Worm (Caenorhabditis elegans): Measurements from ENCODE around the gene ZK994.6.

Gene ZK994.6

DNA sequence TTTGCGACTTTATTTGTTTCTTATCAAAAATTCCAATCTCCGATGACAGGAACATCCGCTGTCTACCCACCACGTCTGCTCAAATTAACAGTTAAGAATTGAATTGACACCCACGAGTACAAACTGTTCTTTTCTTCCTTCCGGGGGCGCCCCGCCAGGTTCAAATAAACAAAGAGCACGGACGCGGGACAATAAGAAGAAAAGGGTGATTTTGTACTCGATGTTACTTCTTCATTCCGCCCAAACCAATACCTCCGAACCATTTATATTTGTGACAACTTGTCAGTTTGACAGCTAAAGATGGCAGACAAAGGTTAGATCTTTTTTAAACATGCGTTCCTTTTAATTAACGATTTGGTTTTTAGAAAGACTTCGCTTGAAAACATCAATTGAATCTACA, 18.6 kb upstream of the ZK994.6 start, which contains the start of gene otpl-6:
TSS of gene otpl-6 (plus strand) at position 301 of the 400 bp plus-strand sequence.
- TF ChIP-seq cnd-1 (tag; optimal IDR thresholded peaks at IDR 0.05) (no peak), sptf-1 (tag; optimal IDR thresholded peaks at IDR 0.05) (no peak)

DNA sequence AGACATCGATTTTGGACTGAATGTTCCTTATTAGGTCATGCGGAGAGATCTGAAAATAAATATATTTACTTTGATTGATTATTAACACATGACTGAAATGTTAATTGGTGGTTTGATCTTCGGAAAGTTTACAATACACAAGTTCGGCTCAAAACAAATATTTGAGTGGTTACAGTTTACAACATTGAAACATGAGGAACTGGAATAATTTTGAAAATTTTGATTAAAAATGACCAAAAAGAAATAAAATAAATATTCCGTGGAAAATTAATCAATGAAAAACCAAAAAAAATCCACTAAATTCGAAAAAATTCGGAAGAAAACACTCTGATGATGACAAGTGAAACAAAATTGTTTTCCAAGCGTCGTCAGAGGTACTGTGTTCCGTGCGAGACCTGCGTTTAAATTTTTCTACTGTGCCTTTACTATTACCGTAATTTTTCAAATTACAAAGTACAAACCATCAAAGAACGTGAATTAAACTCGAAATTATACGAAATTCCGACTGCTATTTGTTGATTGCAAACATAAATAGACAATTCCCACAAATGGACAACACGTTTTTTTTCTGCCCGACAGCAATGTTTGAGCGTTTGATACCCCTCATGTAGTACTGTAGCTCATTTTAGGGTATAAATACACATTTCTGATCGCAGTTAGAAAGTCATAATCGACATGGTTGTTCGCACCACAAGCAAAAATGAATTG, 13.8 kb upstream of the ZK994.6 start, which contains the start of the genes F45F2.11 and otpl-7:
TSS of gene F45F2.11 (minus strand) at position 51 of the 708 bp plus-strand sequence.
TSS of gene otpl-7 (plus strand) at position 658 of the 708 bp plus-strand sequence.
- TF ChIP-seq nhr-28 (tag; optimal IDR thresholded peaks at IDR 0.05), result no peak

- TF ChIP-seq M03D4.4 (tag; optimal IDR thresholded peaks at IDR 0.05), result no peak
- no peak for TF ChIP-seq snpc-4 (tag; optimal IDR thresholded peaks at IDR 0.05)
- no peak for TF ChIP-seq mls-2 (tag; optimal IDR thresholded peaks at IDR 0.05)
- TF ChIP-seq blmp-1 (tag; optimal IDR thresholded peaks at IDR 0.05), result no peak
- no peak for TF ChIP-seq sptf-1 (tag; optimal IDR thresholded peaks at IDR 0.05)
These were observed 11.7 kb upstream of the ZK994.6 start, which contains the start of gene F45F2.10 for ce11 chrV:8518822-8519392. Gene F45F2.10, minus strand, starts transcription at chrV:8518872.

DNA sequence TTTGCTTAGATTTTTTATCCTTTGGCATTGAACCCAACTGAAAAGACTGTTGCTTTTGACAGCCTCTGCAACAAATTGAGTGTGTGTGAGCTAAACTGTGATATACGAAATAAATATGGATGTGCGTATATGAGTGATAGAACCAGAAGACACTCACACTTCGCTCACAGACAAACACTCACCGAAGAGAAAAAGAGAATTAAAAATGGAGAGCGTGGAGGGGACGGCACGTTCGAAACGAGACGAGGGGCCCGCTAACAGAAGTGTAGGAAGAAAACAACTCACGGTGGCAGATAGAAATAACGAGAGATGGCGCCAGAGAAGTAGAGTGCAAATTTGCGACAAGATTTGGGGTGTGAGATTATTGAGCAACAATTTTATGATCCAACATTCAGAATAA, 11.1 kb upstream of the ZK994.6 start:
- no peak for TF ChIP-seq lsy-2 (tag; optimal IDR thresholded peaks at IDR 0.05)
- no peak for TF ChIP-seq nhr-76 (tag; optimal IDR thresholded peaks at IDR 0.05)
- no peak for TF ChIP-seq drap-1 (GFP tag; optimal IDR thresholded peaks at IDR 0.05)
- no peak for TF ChIP-seq lin-13 (tag; optimal IDR thresholded peaks at IDR 0.05)
- TF ChIP-seq sem-2 (GFP tag; optimal IDR thresholded peaks at IDR 0.05), result no peak
- TF ChIP-seq ceh-83 (GFP tag; optimal IDR thresholded peaks at IDR 0.05), result no peak
- no peak for TF ChIP-seq sptf-1 (tag; optimal IDR thresholded peaks at IDR 0.05)
- TF ChIP-seq snpc-4 (tag; optimal IDR thresholded peaks at IDR 0.05), result no peak

DNA sequence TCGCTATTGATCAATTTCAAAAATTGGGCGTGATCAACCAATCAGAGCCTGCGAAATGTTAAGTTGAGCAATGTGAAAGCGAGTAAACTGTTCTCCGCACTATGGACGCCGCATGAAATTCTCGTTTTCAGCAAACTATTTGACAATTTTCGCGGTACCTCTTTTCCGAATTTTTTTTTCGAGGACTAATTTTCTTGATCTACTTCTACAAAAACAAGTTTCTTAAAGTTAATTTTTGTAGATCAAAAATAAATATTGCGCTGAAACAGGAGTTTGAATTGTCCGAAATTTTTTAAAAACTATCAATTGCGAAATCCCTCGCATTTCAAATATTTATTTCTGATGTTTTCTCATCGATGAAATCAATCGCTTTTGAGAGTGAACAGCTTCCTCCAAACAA, 10.5 kb upstream of the ZK994.6 start:
- TF ChIP-seq lin-13 (tag; optimal IDR thresholded peaks at IDR 0.05) (no peak), elt-3 (tag; optimal IDR thresholded peaks at IDR 0.05) (no peak), bed-3 (GFP tag; optimal IDR thresholded peaks at IDR 0.05) (no peak), nhr-2 (tag; optimal IDR thresholded peaks at IDR 0.05) (no peak), lsy-2 (tag; optimal IDR thresholded peaks at IDR 0.05) (no peak), ces-1 (GFP tag; optimal IDR thresholded peaks at IDR 0.05) (no peak), zip-8 (tag; optimal IDR thresholded peaks at IDR 0.05) (no peak), sem-2 (GFP tag; optimal IDR thresholded peaks at IDR 0.05) (no peak), unc-62 (GFP tag; optimal IDR thresholded peaks at IDR 0.05) (no peak), elt-1 (tag; optimal IDR thresholded peaks at IDR 0.05; ENCODE audit: borderline replicate concordance, insufficient read depth) (no peak), unc-39 (tag; optimal IDR thresholded peaks at IDR 0.05) (no peak), blmp-1 (tag; optimal IDR thresholded peaks at IDR 0.05) (no peak), flh-1 (GFP tag; optimal IDR thresholded peaks at IDR 0.05) (no peak), unc-120 (tag; optimal IDR thresholded peaks at IDR 0.05; ENCODE audit: poor library complexity, severe bottlenecking) (no peak), mab-5 (tag; optimal IDR thresholded peaks at IDR 0.05) (no peak), ceh-43 (GFP tag; optimal IDR thresholded peaks at IDR 0.05) (no peak), cnd-1 (tag; optimal IDR thresholded peaks at IDR 0.05) (no peak)

DNA sequence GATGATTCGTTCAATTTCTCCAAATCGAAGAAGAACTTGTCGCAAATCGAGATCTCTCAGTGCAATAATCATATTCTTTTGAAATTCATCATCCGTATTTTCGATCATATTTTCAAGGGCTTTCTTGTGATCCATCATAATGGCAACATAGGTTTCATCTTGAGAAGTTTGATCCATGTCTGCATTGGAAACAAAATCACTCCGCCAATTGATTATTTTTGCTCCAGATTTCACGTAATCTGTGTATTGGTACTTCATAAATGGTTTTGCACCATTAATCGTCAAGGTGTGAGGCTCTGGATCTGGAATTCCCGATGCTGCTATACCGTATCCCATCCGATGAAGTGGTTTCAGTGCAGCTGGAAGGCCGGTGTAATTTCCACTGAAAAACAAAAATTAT, 9.2 kb upstream of the ZK994.6 start:
- TF ChIP-seq nhr-12 (tag; optimal IDR thresholded peaks at IDR 0.05) (no peak), sem-2 (GFP tag; optimal IDR thresholded peaks at IDR 0.05) (no peak), unc-120 (tag; optimal IDR thresholded peaks at IDR 0.05; ENCODE audit: poor library complexity, severe bottlenecking) (no peak), nhr-28 (tag; optimal IDR thresholded peaks at IDR 0.05) (no peak), zip-8 (tag; optimal IDR thresholded peaks at IDR 0.05) (no peak), hlh-1 (tag; optimal IDR thresholded peaks at IDR 0.05) (no peak), bed-3 (GFP tag; optimal IDR thresholded peaks at IDR 0.05) (no peak), nhr-76 (tag; optimal IDR thresholded peaks at IDR 0.05) (no peak), ceh-43 (GFP tag; optimal IDR thresholded peaks at IDR 0.05) (no peak), elt-3 (tag; optimal IDR thresholded peaks at IDR 0.05) (no peak), ham-2 (GFP tag; optimal IDR thresholded peaks at IDR 0.05) (no peak), flh-1 (GFP tag; optimal IDR thresholded peaks at IDR 0.05) (no peak), lin-32 (GFP tag; optimal IDR thresholded peaks at IDR 0.05) (no peak), drap-1 (GFP tag; optimal IDR thresholded peaks at IDR 0.05) (no peak)

Data from whole organism, mixed stage, embryonic.